Fruit fly (Drosophila melanogaster) whole organism, pupa: ENCODE measurements around the gene SdhBL.

Source experiments
- CG10348 ChIP-seq: fragments of 200-800 bp; sonication (Bioruptor generic); IDR thresholded peaks from 2 replicates; pipeline ENCODE4 v1.3.6; 2022; ENCODE audit warnings: missing biosample characterization, missing genetic modification characterization
- CG12605 ChIP-seq: fragments of 200-800 bp; sonication (Bioruptor generic); IDR thresholded peaks from 2 replicates; pipeline ENCODE4 v1.3.6; 2022; ENCODE audit warnings: missing biosample characterization, missing genetic modification characterization
- CG13204 ChIP-seq: fragments of 200-800 bp; sonication (Bioruptor generic); optimal IDR thresholded peaks from 2 replicates; lab custom pipeline; 2018; ENCODE audit warnings: missing biosample characterization, mild to moderate bottlenecking, missing genetic modification characterization, moderate library complexity
- CG14655 ChIP-seq: fragments of 200-800 bp; sonication (Bioruptor generic); optimal IDR thresholded peaks from 3 replicates; lab custom pipeline; 2017; ENCODE audit warnings: mild to moderate bottlenecking, missing biosample characterization, missing genetic modification reagents, missing genetic modification characterization
- CG15710 ChIP-seq: fragments of 200-800 bp; sonication (Bioruptor generic); optimal IDR thresholded peaks from 2 replicates; lab custom pipeline; 2018; ENCODE audit warnings: missing biosample characterization, mild to moderate bottlenecking, missing genetic modification characterization, moderate library complexity
- CG17806 ChIP-seq: fragments of 200-800 bp; sonication (Bioruptor generic); optimal IDR thresholded peaks from 2 replicates; lab custom pipeline; 2018; ENCODE audit warnings: missing biosample characterization, mild to moderate bottlenecking, missing genetic modification characterization, moderate library complexity
- CG32121 ChIP-seq: fragments of 200-800 bp; sonication (Bioruptor generic); IDR thresholded peaks from 2 replicates; pipeline ENCODE4 v1.3.6; 2022; ENCODE audit warnings: missing biosample characterization, missing genetic modification characterization
- CG34367 ChIP-seq: fragments of 200-800 bp; sonication (Bioruptor generic); optimal IDR thresholded peaks from 2 replicates; lab custom pipeline; 2018; ENCODE audit warnings: missing biosample characterization, mild to moderate bottlenecking, missing genetic modification characterization
- CG4496 ChIP-seq: fragments of 200-800 bp; sonication (Bioruptor generic); IDR thresholded peaks from 3 replicates; pipeline ENCODE4 v1.3.6; 2022; ENCODE audit warnings: missing biosample characterization, missing genetic modification characterization
- CG8159 ChIP-seq: fragments of 200-800 bp; sonication (Bioruptor generic); optimal IDR thresholded peaks from 3 replicates; lab custom pipeline; 2018; ENCODE audit warnings: missing biosample characterization, mild to moderate bottlenecking, missing genetic modification characterization, moderate library complexity
- CG8301 ChIP-seq: fragments of 200-800 bp; sonication (Bioruptor generic); optimal IDR thresholded peaks from 2 replicates; lab custom pipeline; 2018; ENCODE audit warnings: missing biosample characterization, mild to moderate bottlenecking, missing genetic modification characterization
- CG9948 ChIP-seq: fragments of 200-800 bp; sonication (Bioruptor generic); optimal IDR thresholded peaks from 2 replicates; lab custom pipeline; 2018; ENCODE audit warnings: missing biosample characterization, mild to moderate bottlenecking, missing genetic modification characterization, moderate library complexity
- D1 ChIP-seq: fragments of 200-800 bp; sonication (Bioruptor generic); optimal IDR thresholded peaks from 2 replicates; lab custom pipeline; 2018; ENCODE audit warnings: missing biosample characterization, mild to moderate bottlenecking, missing genetic modification characterization, moderate library complexity
- EcR ChIP-seq: fragments of 200-800 bp; sonication (Bioruptor generic); optimal IDR thresholded peaks from 3 replicates; lab custom pipeline; 2019; ENCODE audit warnings: missing biosample characterization, missing genetic modification characterization, mild to moderate bottlenecking, moderate library complexity, missing genetic modification reagents
- Ets98B ChIP-seq: fragments of 200-800 bp; sonication (Bioruptor generic); IDR thresholded peaks from 2 replicates; pipeline ENCODE4 v1.3.6; 2022; ENCODE audit warnings: missing biosample characterization, missing genetic modification characterization
- Pif1A ChIP-seq: fragments of 200-800 bp; sonication (Bioruptor generic); optimal IDR thresholded peaks from 3 replicates; lab custom pipeline; 2016; ENCODE audit warnings: missing biosample characterization, missing genetic modification characterization
- Pif1B ChIP-seq: fragments of 200-800 bp; sonication (Bioruptor generic); optimal IDR thresholded peaks from 3 replicates; lab custom pipeline; 2016; ENCODE audit warnings: missing biosample characterization, missing genetic modification characterization
- Snoo ChIP-seq: fragments of 200-800 bp; sonication (Bioruptor generic); optimal IDR thresholded peaks from 3 replicates; lab custom pipeline; 2017; ENCODE audit warnings: missing biosample characterization, mild to moderate bottlenecking, missing genetic modification characterization, inconsistent platforms
- fd96Ca ChIP-seq: fragments of 200-800 bp; sonication (Bioruptor generic); IDR thresholded peaks from 3 replicates; pipeline ENCODE4 v1.3.6; 2022; ENCODE audit warnings: missing biosample characterization, missing genetic modification characterization
- gl ChIP-seq: fragments of 200-800 bp; sonication (Bioruptor generic); optimal IDR thresholded peaks from 2 replicates; lab custom pipeline; 2018; ENCODE audit warnings: missing biosample characterization, mild to moderate bottlenecking, missing genetic modification characterization
- rn ChIP-seq: fragments of 200-800 bp; sonication (Bioruptor generic); IDR thresholded peaks from 2 replicates; pipeline ENCODE4 v1.3.6; 2022; ENCODE audit warnings: missing biosample characterization, missing genetic modification characterization

Gene SdhBL

DNA sequence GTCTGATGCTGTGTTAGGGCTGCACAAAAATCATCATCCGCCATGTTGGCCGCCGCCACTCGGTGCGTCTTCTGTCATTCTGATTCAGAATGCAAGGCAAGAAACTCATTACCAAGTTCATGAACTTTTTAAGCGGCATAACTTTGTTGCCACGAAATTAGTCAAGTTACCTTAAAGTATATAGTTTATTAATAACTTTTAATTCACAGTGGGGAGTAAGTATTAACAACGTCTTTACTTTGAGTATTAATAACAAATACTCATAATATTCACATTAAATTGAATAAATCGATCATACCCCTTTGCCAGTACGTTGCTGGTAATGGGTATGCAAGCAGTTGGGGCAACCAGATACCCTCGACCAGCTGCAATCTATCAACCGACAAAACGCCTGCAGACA lies 23.3 kb downstream of the SdhBL start:
- no peak for TF ChIP-seq Snoo
- no peak for TF ChIP-seq CG15710 (tag; lab: Kevin White, UChicago)
- no peak for TF ChIP-seq Pif1A (GFP tag; lab: Kevin White, UChicago)
- TF ChIP-seq CG34367 (tag; lab: Kevin White, UChicago) = no peak
- TF ChIP-seq gl (tag; lab: Kevin White, UChicago) = no peak
- TF ChIP-seq Ets98B = no peak
- no peak for TF ChIP-seq fd96Ca
- no peak for TF ChIP-seq CG8159 (tag; lab: Kevin White, UChicago)
- TF ChIP-seq CG32121 = no peak
- no peak for TF ChIP-seq CG9948 (tag; lab: Kevin White, UChicago)
- no peak for TF ChIP-seq Pif1B (GFP tag; lab: Kevin White, UChicago)
- no peak for TF ChIP-seq CG17806 (tag; lab: Kevin White, UChicago)

DNA sequence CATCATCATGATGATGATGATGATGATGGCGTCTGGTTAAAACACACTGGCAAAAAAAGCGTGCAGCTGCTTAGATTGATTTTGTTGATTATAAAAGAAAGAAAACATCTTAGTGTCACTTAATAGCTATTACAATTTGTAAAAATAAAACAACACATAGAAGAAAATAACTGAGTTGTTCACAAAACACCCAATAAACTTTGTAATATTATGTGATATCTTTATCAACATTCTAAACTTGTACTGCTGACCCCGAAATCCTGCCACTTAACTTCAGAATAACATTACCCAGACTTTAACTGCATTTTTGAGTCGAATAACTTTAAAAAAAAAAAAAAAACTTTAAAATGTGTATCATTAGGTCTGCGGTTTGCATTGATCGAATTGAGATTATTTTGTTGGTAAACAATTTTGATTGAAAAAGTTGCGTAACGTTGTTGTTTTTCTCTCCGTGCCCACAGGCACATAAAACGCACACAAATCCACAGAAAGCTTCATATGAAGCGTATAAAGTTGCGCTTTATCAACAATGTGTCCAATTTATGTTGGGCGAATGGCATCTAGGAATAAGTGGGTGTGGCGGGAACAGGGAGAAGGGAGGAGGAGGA lies 25.3 kb downstream of the SdhBL start:
- peak; percentile 40 for TF ChIP-seq CG8159 (tag; lab: Kevin White, UChicago)
- TF ChIP-seq CG15710 (tag; lab: Kevin White, UChicago) = no peak
- TF ChIP-seq CG34367 (tag; lab: Kevin White, UChicago) = no peak
- TF ChIP-seq CG4496 = no peak
- TF ChIP-seq CG32121 = no peak
- TF ChIP-seq CG8301 (tag; lab: Kevin White, UChicago) = peak; percentile 0
- TF ChIP-seq D1 (tag; lab: Kevin White, UChicago) = no peak
- no peak for TF ChIP-seq CG13204
- TF ChIP-seq rn (GFP tag; lab: Robert Waterston, UW) = no peak
- TF ChIP-seq Pif1B (GFP tag; lab: Kevin White, UChicago) = peak; percentile 1
- no peak for TF ChIP-seq EcR (GFP tag; lab: Kevin White, UChicago)
- TF ChIP-seq CG14655 (GFP tag; lab: Kevin White, UChicago) = peak; percentile 49
- peak; percentile 29 for TF ChIP-seq Pif1A (GFP tag; lab: Kevin White, UChicago)
- TF ChIP-seq CG9948 (tag; lab: Kevin White, UChicago) = peak; percentile 24
- TF ChIP-seq CG17806 (tag; lab: Kevin White, UChicago) = peak; percentile 12

DNA sequence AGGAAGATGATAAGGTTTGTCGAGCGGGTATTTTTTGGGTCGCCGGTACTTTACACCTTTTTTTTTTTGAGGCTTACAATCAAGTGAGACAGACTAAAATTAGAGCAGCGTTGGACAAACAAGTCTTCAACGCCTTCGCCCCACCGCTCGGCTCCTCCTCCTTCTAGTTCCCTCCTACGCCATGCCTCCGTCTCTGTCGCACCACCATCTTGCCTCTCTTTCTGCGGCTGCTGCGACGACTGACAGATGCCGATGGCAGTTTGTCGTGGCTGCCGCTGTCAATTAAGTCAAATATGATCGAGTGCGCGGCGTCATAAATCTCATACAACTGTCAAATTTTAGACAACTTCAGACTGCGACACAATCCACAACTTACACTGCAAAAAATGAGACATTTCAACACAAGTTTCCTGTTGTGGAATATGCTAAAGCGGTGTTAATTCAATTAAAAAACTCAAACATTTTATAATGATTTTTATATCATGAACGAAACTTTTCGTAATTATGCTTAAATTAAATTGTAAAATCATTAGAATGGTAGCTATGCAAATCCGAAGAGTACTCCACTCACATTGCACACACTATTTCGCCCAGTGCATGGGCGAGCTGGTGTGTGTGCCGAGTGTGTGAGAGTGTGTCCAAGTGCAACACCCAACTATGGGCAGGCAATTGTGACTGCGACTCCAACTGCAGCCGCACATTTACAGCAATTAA lies 26.6 kb downstream of the SdhBL start:
- peak; percentile 48 for TF ChIP-seq CG9948 (tag; lab: Kevin White, UChicago)
- no peak for TF ChIP-seq CG13204
- TF ChIP-seq CG34367 (tag; lab: Kevin White, UChicago) = peak; percentile 32
- TF ChIP-seq Snoo = no peak
- TF ChIP-seq CG17806 (tag; lab: Kevin White, UChicago) = peak; percentile 40
- no peak for TF ChIP-seq D1 (tag; lab: Kevin White, UChicago)
- TF ChIP-seq fd96Ca = peak; percentile 69; the same call in 2 of the 3 replicates
- peak; percentile 34 for TF ChIP-seq CG8301 (tag; lab: Kevin White, UChicago)
- TF ChIP-seq gl (tag; lab: Kevin White, UChicago) = no peak
- peak; percentile 1 for TF ChIP-seq Pif1B (GFP tag; lab: Kevin White, UChicago)
- TF ChIP-seq CG10348 (GFP tag; lab: Robert Waterston, UW) = no peak
- no peak for TF ChIP-seq EcR (GFP tag; lab: Kevin White, UChicago)
- TF ChIP-seq CG15710 (tag; lab: Kevin White, UChicago) = peak; percentile 45
- peak; percentile 74 for TF ChIP-seq CG32121
- peak; percentile 62; the same call in 2 of the 3 replicates for TF ChIP-seq CG4496
- TF ChIP-seq CG14655 (GFP tag; lab: Kevin White, UChicago) = peak; percentile 52
- peak; percentile 51 for TF ChIP-seq CG8159 (tag; lab: Kevin White, UChicago)
- peak; percentile 51 for TF ChIP-seq Ets98B
- peak; percentile 35 for TF ChIP-seq Pif1A (GFP tag; lab: Kevin White, UChicago)
- peak; percentile 53; the same call in 1 of the 2 replicates for TF ChIP-seq CG12605 (GFP tag; lab: Robert Waterston, UW)
- TF ChIP-seq rn (GFP tag; lab: Robert Waterston, UW) = 0 out of 2 replicates have a peak, but pooled peaks have one; percentile 19

DNA sequence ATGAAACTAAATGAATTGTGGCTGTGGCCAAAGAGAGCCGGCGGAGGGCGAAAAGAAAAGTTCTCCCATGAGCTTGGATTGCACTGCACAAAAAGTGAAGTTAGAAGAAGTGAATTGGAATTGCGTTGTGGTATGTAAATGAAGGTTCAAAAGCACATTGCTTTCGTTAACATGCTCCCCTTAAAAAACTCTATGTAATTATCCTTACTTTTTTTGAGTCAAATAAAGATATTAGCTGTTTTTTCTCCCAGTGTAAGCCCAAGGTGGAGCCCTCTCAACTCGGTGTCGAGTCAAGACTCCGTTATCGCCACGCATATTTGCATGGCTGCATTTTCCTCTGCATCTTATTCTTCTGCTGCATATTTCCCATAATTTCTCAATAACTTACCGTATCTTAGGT lies 29.3 kb downstream of the SdhBL start:
- TF ChIP-seq CG32121 = peak; percentile 34; the same call in 1 of the 2 replicates
- peak; percentile 77 for TF ChIP-seq CG14655 (GFP tag; lab: Kevin White, UChicago)
- TF ChIP-seq CG15710 (tag; lab: Kevin White, UChicago) = peak; percentile 77
- TF ChIP-seq Pif1B (GFP tag; lab: Kevin White, UChicago) = peak; percentile 58
- peak; percentile 31 for TF ChIP-seq Snoo
- TF ChIP-seq CG17806 (tag; lab: Kevin White, UChicago) = peak; percentile 77
- peak; percentile 47 for TF ChIP-seq CG13204
- TF ChIP-seq fd96Ca = peak; percentile 84
- peak; percentile 49; the same call in 1 of the 2 replicates for TF ChIP-seq rn (GFP tag; lab: Robert Waterston, UW)
- peak; percentile 88 for TF ChIP-seq CG4496
- TF ChIP-seq CG34367 (tag; lab: Kevin White, UChicago) = peak; percentile 80
- TF ChIP-seq CG9948 (tag; lab: Kevin White, UChicago) = peak; percentile 78
- TF ChIP-seq EcR (GFP tag; lab: Kevin White, UChicago) = no peak
- peak; percentile 79 for TF ChIP-seq CG8159 (tag; lab: Kevin White, UChicago)
- peak; percentile 74 for TF ChIP-seq Pif1A (GFP tag; lab: Kevin White, UChicago)
- TF ChIP-seq D1 (tag; lab: Kevin White, UChicago) = no peak
- TF ChIP-seq CG10348 (GFP tag; lab: Robert Waterston, UW) = no peak
- peak; percentile 52 for TF ChIP-seq CG12605 (GFP tag; lab: Robert Waterston, UW)
- peak; percentile 52 for TF ChIP-seq Ets98B
- TF ChIP-seq CG8301 (tag; lab: Kevin White, UChicago) = peak; percentile 70
- TF ChIP-seq gl (tag; lab: Kevin White, UChicago) = peak; percentile 49
